Worm (Caenorhabditis elegans) whole organism, young adult: ENCODE measurements around the gene T15H9.4.

Experiments used
- T07F8.4 ChIP-seq: sonication (generic microtip); optimal IDR thresholded peaks from 2 replicates; lab custom pipeline; 2016; ENCODE audit warnings: mild to moderate bottlenecking, missing genetic modification characterization, moderate library complexity, missing compliant biosample characterization
- bed-1 ChIP-seq: fragments of 200-800 bp; sonication (Bioruptor generic); IDR thresholded peaks from 2 replicates; pipeline ENCODE4 v1.3.6; 2022; ENCODE audit warnings: missing genetic modification reagents, missing genetic modification characterization, missing compliant biosample characterization
- hlh-26 ChIP-seq: fragments of 200-800 bp; sonication (Bioruptor generic); conservative IDR thresholded peaks from 2 replicates; pipeline ENCODE4 v1.3.6; 2022; ENCODE audit warnings: missing genetic modification reagents, missing genetic modification characterization, missing compliant biosample characterization
- nfya-1 ChIP-seq: sonication (generic microtip); optimal IDR thresholded peaks from 2 replicates; lab custom pipeline; 2017; ENCODE audit warnings: antibody characterized with exemption, missing compliant biosample characterization, missing genetic modification characterization, borderline replicate concordance; ENCODE audit not compliant: insufficient read depth
- nhr-90 ChIP-seq: sonication (generic microtip); optimal IDR thresholded peaks from 2 replicates; lab custom pipeline; 2016; ENCODE audit warnings: missing genotype, mild to moderate bottlenecking, missing genetic modification characterization, missing compliant biosample characterization
- sea-2 ChIP-seq: fragments of 200-800 bp; sonication (Bioruptor generic); IDR thresholded peaks from 2 replicates; pipeline ENCODE4 v1.3.6; 2022; ENCODE audit warnings: missing genetic modification characterization, missing compliant biosample characterization
- ztf-25 ChIP-seq: fragments of 200-800 bp; sonication (Bioruptor generic); IDR thresholded peaks from 2 replicates; pipeline ENCODE4 v1.3.6; 2022; ENCODE audit warnings: missing genetic modification reagents, missing genetic modification characterization, missing compliant biosample characterization

DNA sequence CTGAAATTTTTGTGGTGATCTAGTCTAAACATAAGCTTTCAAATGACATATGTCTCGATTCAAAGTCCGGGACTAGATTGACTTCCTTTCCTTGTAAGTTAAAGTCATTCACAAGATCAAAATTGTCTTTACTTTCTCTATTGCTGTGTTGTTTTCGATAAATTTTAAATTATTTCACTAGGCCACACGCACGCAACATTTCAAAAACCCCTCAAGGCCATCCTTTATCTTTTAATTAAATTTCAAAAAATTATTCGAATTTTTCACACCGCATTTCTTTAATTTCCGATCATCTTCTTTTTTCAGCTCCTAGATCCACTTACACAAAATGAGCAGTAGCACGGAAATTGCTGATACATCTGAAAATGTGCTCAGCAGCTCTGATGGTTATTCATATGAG lies 24.6 kb downstream of the T15H9.4 start, which contains the start of gene ZK1307.7:
- no peak for TF ChIP-seq hlh-26 (GFP tag; lab: Robert Waterston, UW)
- no peak for TF ChIP-seq bed-1 (GFP tag; lab: Robert Waterston, UW)
- no peak for TF ChIP-seq nhr-90
- no peak for TF ChIP-seq sea-2 (GFP tag; lab: Robert Waterston, UW)
- TF ChIP-seq ztf-25 (GFP tag; lab: Robert Waterston, UW) = no peak
- TF ChIP-seq nfya-1 (tag; lab: Kevin White, UChicago) = no peak
- no peak for TF ChIP-seq T07F8.4
